Worm (Caenorhabditis elegans) whole organism, L3 larva: ENCODE measurements around the gene T12D8.9.

Experiments used
- R02D3.7 ChIP-seq: fragments of 150-350 bp; optimal IDR thresholded peaks from 2 replicates; lab custom pipeline; 2014; ENCODE audit warnings: missing biosample characterization, missing genetic modification characterization
- ZK546.5 ChIP-seq: sonication (generic microtip); optimal IDR thresholded peaks from 2 replicates; lab custom pipeline; 2017; ENCODE audit warnings: missing biosample characterization, missing genetic modification characterization
- aly-2 ChIP-seq: fragments of 150-350 bp; optimal IDR thresholded peaks from 2 replicates; lab custom pipeline; 2014; ENCODE audit warnings: missing biosample characterization, missing genetic modification characterization
- ama-1 ChIP-seq: fragments of 150-350 bp; optimal IDR thresholded peaks from 2 replicates; lab custom pipeline; 2018
- ceh-16 ChIP-seq: sonication (generic microtip); optimal IDR thresholded peaks from 2 replicates; lab custom pipeline; 2017; ENCODE audit warnings: missing biosample characterization, missing genetic modification characterization
- ceh-28 ChIP-seq: fragments of 150-350 bp; optimal IDR thresholded peaks from 2 replicates; lab custom pipeline; 2014; ENCODE audit warnings: missing biosample characterization, missing genetic modification reagents, missing genetic modification characterization
- ceh-82 ChIP-seq: fragments of 150-350 bp; optimal IDR thresholded peaks from 2 replicates; lab custom pipeline; 2014; ENCODE audit warnings: missing biosample characterization, missing genetic modification characterization
- ceh-9 ChIP-seq: sonication (generic microtip); optimal IDR thresholded peaks from 2 replicates; lab custom pipeline; 2018; ENCODE audit warnings: missing biosample characterization, missing genetic modification characterization
- daf-12 ChIP-seq: fragments of 150-350 bp; optimal IDR thresholded peaks from 2 replicates; lab custom pipeline; 2014; ENCODE audit warnings: missing biosample characterization, missing genetic modification reagents, missing genetic modification characterization
- egl-27 ChIP-seq: sonication (generic microtip); optimal IDR thresholded peaks from 4 replicates; lab custom pipeline; 2017; ENCODE audit warnings: missing biosample characterization, missing genetic modification reagents, missing genetic modification characterization
- egl-5 ChIP-seq: fragments of 150-350 bp; optimal IDR thresholded peaks from 2 replicates; lab custom pipeline; 2017; ENCODE audit warnings: missing biosample characterization, missing genetic modification reagents, missing genetic modification characterization, inconsistent platforms
- elt-1 ChIP-seq: fragments of 150-350 bp; optimal IDR thresholded peaks from 2 replicates; lab custom pipeline; 2014; ENCODE audit warnings: missing biosample characterization, missing genetic modification characterization
- eor-1 ChIP-seq, 2 experiments: fragments of 150-350 bp; optimal IDR thresholded peaks; 2 replicates each; lab custom pipeline; 2014 to 2018; ENCODE audit warnings: missing biosample characterization in 2 of 2, missing genetic modification characterization in 2 of 2
- fkh-2 ChIP-seq: fragments of 150-350 bp; optimal IDR thresholded peaks from 2 replicates; lab custom pipeline; 2014; ENCODE audit warnings: missing biosample characterization, missing genetic modification reagents, missing genetic modification characterization
- fos-1 ChIP-seq: fragments of 150-350 bp; optimal IDR thresholded peaks from 2 replicates; lab custom pipeline; 2014; ENCODE audit warnings: missing biosample characterization, missing genetic modification characterization
- hmg-11 ChIP-seq: sonication (generic microtip); optimal IDR thresholded peaks from 2 replicates; lab custom pipeline; 2016; ENCODE audit warnings: missing genetic modification characterization, missing compliant biosample characterization
- jun-1 ChIP-seq: fragments of 150-350 bp; optimal IDR thresholded peaks from 2 replicates; lab custom pipeline; 2014; ENCODE audit warnings: missing biosample characterization, missing genetic modification reagents, missing genetic modification characterization
- lin-15B ChIP-seq: fragments of 150-350 bp; optimal IDR thresholded peaks from 2 replicates; lab custom pipeline; 2014; ENCODE audit warnings: missing biosample characterization, missing genetic modification characterization
- lin-39 ChIP-seq: fragments of 150-350 bp; optimal IDR thresholded peaks from 2 replicates; lab custom pipeline; 2018; ENCODE audit warnings: missing biosample characterization, missing genetic modification reagents, missing genetic modification characterization
- lsy-12 ChIP-seq: sonication (generic microtip); optimal IDR thresholded peaks from 2 replicates; lab custom pipeline; 2016; ENCODE audit warnings: mild to moderate bottlenecking, missing genetic modification characterization, missing compliant biosample characterization
- mml-1 ChIP-seq: fragments of 150-350 bp; sonication (generic microtip); optimal IDR thresholded peaks from 3 replicates; lab custom pipeline; 2014; ENCODE audit warnings: missing biosample characterization, missing genetic modification characterization
- nfya-1 ChIP-seq: sonication (generic microtip); optimal IDR thresholded peaks from 2 replicates; lab custom pipeline; 2017; ENCODE audit warnings: missing genetic modification characterization, mild to moderate bottlenecking, missing compliant biosample characterization, antibody characterized with exemption, moderate library complexity; ENCODE audit not compliant: insufficient read depth
- nhr-11 ChIP-seq: fragments of 150-350 bp; optimal IDR thresholded peaks from 2 replicates; lab custom pipeline; 2014; ENCODE audit warnings: missing biosample characterization, missing genetic modification characterization
- nhr-12 ChIP-seq: fragments of 150-350 bp; optimal IDR thresholded peaks from 2 replicates; lab custom pipeline; 2014; ENCODE audit warnings: missing biosample characterization, missing genetic modification characterization
- nhr-23 ChIP-seq: fragments of 150-350 bp; optimal IDR thresholded peaks from 2 replicates; lab custom pipeline; 2014; ENCODE audit warnings: missing biosample characterization, missing genetic modification reagents, missing genetic modification characterization
- nhr-25 ChIP-seq: sonication (generic microtip); optimal IDR thresholded peaks from 2 replicates; lab custom pipeline; 2017; ENCODE audit warnings: missing biosample characterization, missing genetic modification characterization
- nhr-28 ChIP-seq: fragments of 150-350 bp; optimal IDR thresholded peaks from 2 replicates; lab custom pipeline; 2014; ENCODE audit warnings: missing biosample characterization, missing genetic modification characterization
- nhr-43 ChIP-seq: sonication (generic microtip); optimal IDR thresholded peaks from 2 replicates; lab custom pipeline; 2016; ENCODE audit warnings: mild to moderate bottlenecking, missing genetic modification characterization, missing compliant biosample characterization; ENCODE audit not compliant: poor library complexity, severe bottlenecking
- nhr-67 ChIP-seq: fragments of 150-350 bp; optimal IDR thresholded peaks from 2 replicates; lab custom pipeline; 2014; ENCODE audit warnings: missing biosample characterization, missing genetic modification characterization
- nhr-76 ChIP-seq: fragments of 150-350 bp; sonication (generic microtip); optimal IDR thresholded peaks from 5 replicates; lab custom pipeline; 2014; ENCODE audit warnings: missing biosample characterization, missing genetic modification characterization
- nhr-77 ChIP-seq: fragments of 150-350 bp; optimal IDR thresholded peaks from 2 replicates; lab custom pipeline; 2014; ENCODE audit warnings: missing biosample characterization, missing genetic modification characterization
- pha-4 ChIP-seq: fragments of 150-350 bp; optimal IDR thresholded peaks from 2 replicates; lab custom pipeline; 2014; ENCODE audit warnings: missing biosample characterization, missing genetic modification reagents, missing genetic modification characterization
- pqm-1 ChIP-seq: fragments of 150-350 bp; optimal IDR thresholded peaks from 2 replicates; lab custom pipeline; 2017; ENCODE audit warnings: missing biosample characterization, missing genetic modification characterization, inconsistent platforms
- sea-2 ChIP-seq: fragments of 150-350 bp; sonication (generic microtip); optimal IDR thresholded peaks from 4 replicates; lab custom pipeline; 2014; ENCODE audit warnings: missing biosample characterization, missing genetic modification reagents, missing genetic modification characterization
- snpc-4 ChIP-seq: fragments of 150-350 bp; optimal IDR thresholded peaks from 2 replicates; lab custom pipeline; 2014; ENCODE audit warnings: missing biosample characterization, missing genetic modification characterization
- tbx-2 ChIP-seq: sonication (generic microtip); optimal IDR thresholded peaks from 2 replicates; lab custom pipeline; 2016; ENCODE audit warnings: mild to moderate bottlenecking, missing genetic modification characterization, missing compliant biosample characterization
- unc-62 ChIP-seq: fragments of 150-350 bp; sonication (generic microtip); optimal IDR thresholded peaks from 4 replicates; lab custom pipeline; 2014; ENCODE audit warnings: missing biosample characterization, missing genetic modification reagents, missing genetic modification characterization
- zag-1 ChIP-seq: fragments of 150-350 bp; optimal IDR thresholded peaks from 2 replicates; lab custom pipeline; 2014; ENCODE audit warnings: missing biosample characterization, missing genetic modification characterization
- ztf-11 ChIP-seq: fragments of 150-350 bp; optimal IDR thresholded peaks from 2 replicates; lab custom pipeline; 2014; ENCODE audit warnings: missing biosample characterization, missing genetic modification characterization
- ztf-4 ChIP-seq: fragments of 150-350 bp; optimal IDR thresholded peaks from 2 replicates; lab custom pipeline; 2014; ENCODE audit warnings: missing biosample characterization, missing genetic modification characterization

T12D8.9 gene

DNA sequence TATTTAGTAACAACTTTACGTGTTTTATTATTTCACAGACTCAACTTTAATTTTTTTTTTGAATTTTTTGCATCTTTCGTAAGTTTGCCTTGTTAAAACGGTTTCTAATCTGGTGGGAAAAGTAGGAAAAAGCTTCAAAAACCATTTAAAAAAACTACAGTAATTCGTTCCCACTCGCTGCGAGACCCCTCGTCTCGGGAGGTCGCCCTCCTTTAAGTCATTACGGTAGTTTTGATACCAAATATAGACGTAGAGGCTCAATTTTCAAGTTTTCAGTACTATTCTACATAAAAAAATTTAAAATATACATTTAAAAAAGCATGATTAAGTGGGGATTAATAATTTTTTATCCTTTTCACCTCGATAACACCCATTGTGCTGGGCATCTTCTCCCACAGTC, 24.0 kb downstream of the T12D8.9 start:
- TF ChIP-seq egl-27 (tag; lab: Kevin White, UChicago): no peak
- no peak for TF ChIP-seq nfya-1 (tag; lab: Kevin White, UChicago)

DNA sequence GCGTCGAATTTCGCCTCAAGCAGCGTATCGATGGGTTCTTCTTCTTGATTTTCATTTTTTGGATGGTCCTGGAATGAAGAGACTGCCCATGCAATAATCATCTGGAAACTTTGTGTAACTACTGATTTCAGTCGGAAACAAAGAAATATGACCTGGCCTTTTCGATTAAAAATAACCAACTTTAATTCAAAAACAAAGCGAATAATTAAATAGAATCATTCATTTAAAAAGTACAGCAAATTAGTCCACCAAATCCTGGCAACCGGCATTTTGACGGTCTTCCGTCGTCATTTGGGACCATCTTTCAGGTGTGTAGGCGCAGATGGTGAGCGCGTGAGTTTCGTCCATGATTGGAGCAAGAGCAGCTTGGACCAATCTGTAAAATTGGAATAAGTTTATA, 24.7 kb downstream of the T12D8.9 start, which contains the start of gene acbp-5:
Gene acbp-5, minus strand, starts transcription at position 101 of the 400 bp plus-strand sequence.
- TF ChIP-seq nhr-25 (tag; lab: Kevin White, UChicago): no peak
- TF ChIP-seq ceh-82 (tag; lab: Kevin White, UChicago): no peak
- no peak for TF ChIP-seq tbx-2 (tag; lab: Kevin White, UChicago)
- TF ChIP-seq egl-27 (tag; lab: Kevin White, UChicago): no peak
- no peak for TF ChIP-seq ceh-16 (tag; lab: Kevin White, UChicago)
- TF ChIP-seq elt-1 (tag; lab: Kevin White, UChicago): no peak
- no peak for TF ChIP-seq ZK546.5 (tag; lab: Kevin White, UChicago)
- no peak for TF ChIP-seq nhr-28 (tag; lab: Kevin White, UChicago)
- TF ChIP-seq R02D3.7: no peak
- no peak for TF ChIP-seq nhr-12

DNA sequence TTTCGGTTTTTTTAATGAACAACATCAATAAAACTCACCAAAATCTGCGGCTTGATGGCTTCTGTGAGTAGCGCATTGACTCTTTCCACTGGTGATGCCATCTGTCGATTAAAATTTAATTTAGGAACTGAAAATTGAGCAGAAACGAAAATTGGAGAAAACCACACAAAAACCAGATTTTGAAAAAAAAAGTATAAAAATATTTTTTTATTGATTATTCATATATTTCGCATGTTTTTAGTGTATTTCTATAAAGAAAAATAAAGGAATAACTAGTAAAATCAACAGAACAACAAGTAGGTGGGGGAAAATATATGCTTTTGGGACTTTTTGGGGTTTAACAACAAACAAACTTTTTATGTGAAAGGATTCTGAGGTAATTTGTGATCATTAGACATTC, 25.3 kb downstream of the T12D8.9 start, which contains the start of gene T12D8.10:
Gene T12D8.10, minus strand, starts transcription at position 101 of the 400 bp plus-strand sequence.
- TF ChIP-seq nhr-76 (tag; lab: Kevin White, UChicago) (no peak), elt-1 (tag; lab: Kevin White, UChicago) (no peak), eor-1 (tag; optimal IDR thresholded peaks at IDR 0.05; lab: Kevin White, UChicago) (no peak), egl-5 (tag; lab: Kevin White, UChicago) (no peak), nhr-28 (tag; lab: Kevin White, UChicago) (no peak), nfya-1 (tag; lab: Kevin White, UChicago) (no peak), pha-4 (no peak), nhr-25 (tag; lab: Kevin White, UChicago) (no peak), nhr-67 (tag; lab: Kevin White, UChicago) (no peak), nhr-43 (tag; lab: Kevin White, UChicago) (no peak), ceh-9 (tag; lab: Kevin White, UChicago) (no peak), lsy-12 (tag; lab: Kevin White, UChicago) (no peak), unc-62 (no peak), fkh-2 (tag; lab: Kevin White, UChicago) (no peak), snpc-4 (tag; lab: Kevin White, UChicago) (no peak)

DNA sequence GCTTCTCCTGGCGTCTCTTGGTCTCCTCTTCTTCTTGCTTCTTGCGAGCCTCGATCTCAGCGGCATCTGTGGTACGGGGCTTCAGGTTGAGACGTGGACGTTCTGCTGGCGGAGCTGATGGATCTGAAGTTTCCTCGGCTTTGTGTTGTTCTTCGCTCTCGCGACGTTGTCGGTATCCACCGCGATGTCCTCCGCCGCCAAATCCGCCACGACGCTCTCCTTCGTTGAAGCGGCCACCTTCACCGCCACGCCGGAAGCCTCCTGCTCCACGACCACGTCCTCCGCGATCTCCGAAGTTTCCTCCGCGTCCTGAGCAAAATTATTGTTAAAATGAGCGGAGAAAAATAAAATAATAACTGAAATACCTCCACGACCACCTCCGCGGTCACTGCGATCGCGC, 25.9 kb downstream of the T12D8.9 start:
- no peak for TF ChIP-seq ceh-28 (tag; lab: Kevin White, UChicago)
- TF ChIP-seq ceh-9 (tag; lab: Kevin White, UChicago): no peak
- no peak for TF ChIP-seq eor-1 (tag; optimal IDR thresholded peaks at IDR 0.05; lab: Kevin White, UChicago)
- no peak for TF ChIP-seq mml-1 (tag; lab: Kevin White, UChicago)
- TF ChIP-seq ztf-4 (tag; lab: Kevin White, UChicago): no peak
- no peak for TF ChIP-seq nhr-43 (tag; lab: Kevin White, UChicago)
- TF ChIP-seq lsy-12 (tag; lab: Kevin White, UChicago): no peak
- no peak for TF ChIP-seq aly-2 (tag; lab: Kevin White, UChicago)

DNA sequence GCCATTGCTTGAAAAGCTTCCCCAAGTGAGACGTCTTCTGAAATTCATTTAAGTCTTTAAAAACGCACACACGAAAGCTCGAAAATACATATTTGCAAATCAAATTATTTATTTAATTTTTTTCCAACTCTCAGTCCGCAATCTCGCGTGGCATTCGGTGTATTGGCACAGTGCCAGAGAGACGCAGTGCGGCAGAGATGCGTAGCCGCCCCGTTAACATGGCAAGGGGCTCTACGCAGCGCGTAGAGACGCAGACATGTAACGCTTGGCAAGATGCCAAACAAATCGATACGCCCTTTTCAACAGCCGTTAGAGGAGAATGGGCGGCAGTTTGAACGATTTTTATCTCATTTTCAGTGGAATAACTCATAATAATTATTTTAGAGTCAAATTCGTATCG, 26.6 kb downstream of the T12D8.9 start, which contains the start of the genes drr-2 and set-16:
Gene drr-2, minus strand, starts transcription at position 37 of the 400 bp plus-strand sequence.
Gene set-16, plus strand, starts transcription at position 383 of the 400 bp plus-strand sequence.
- TF ChIP-seq nhr-76 (tag; lab: Kevin White, UChicago): peak; percentile 45
- peak; percentile 98 for TF ChIP-seq lsy-12 (tag; lab: Kevin White, UChicago)
- no peak for TF ChIP-seq ceh-16 (tag; lab: Kevin White, UChicago)
- TF ChIP-seq jun-1 (tag; lab: Kevin White, UChicago): peak; percentile 98
- peak; percentile 99 for TF ChIP-seq nhr-23 (tag; lab: Kevin White, UChicago)
- TF ChIP-seq daf-12 (tag; lab: Kevin White, UChicago): peak; percentile 66
- peak; percentile 80 for TF ChIP-seq zag-1 (tag; lab: Kevin White, UChicago)
- peak; percentile 97 for TF ChIP-seq tbx-2 (tag; lab: Kevin White, UChicago)
- peak; percentile 95 for TF ChIP-seq ceh-82 (tag; lab: Kevin White, UChicago)
- TF ChIP-seq elt-1 (tag; lab: Kevin White, UChicago): peak; percentile 82
- TF ChIP-seq ztf-11: no peak
- peak; percentile 95 for TF ChIP-seq sea-2 (GFP tag; lab: Kevin White, UChicago)
- peak; percentile 77 for TF ChIP-seq ama-1 (lab: Kevin White, UChicago)
- TF ChIP-seq snpc-4 (tag; lab: Kevin White, UChicago): peak; percentile 93
- peak; percentile 81 for TF ChIP-seq egl-5 (tag; lab: Kevin White, UChicago)
- peak; percentile 81 for TF ChIP-seq aly-2 (tag; lab: Kevin White, UChicago)
- TF ChIP-seq nhr-43 (tag; lab: Kevin White, UChicago): peak; percentile 98
- no peak for TF ChIP-seq mml-1 (tag; lab: Kevin White, UChicago)
- TF ChIP-seq hmg-11: peak; percentile 94
- peak; percentile 90 for TF ChIP-seq ztf-4 (tag; lab: Kevin White, UChicago)
- peak; percentile 100 for TF ChIP-seq nhr-25 (tag; lab: Kevin White, UChicago)
- peak; percentile 97 for TF ChIP-seq lin-39 (tag; lab: Kevin White, UChicago)
- peak; percentile 88 for TF ChIP-seq fos-1 (tag; lab: Kevin White, UChicago)
- peak; percentile 95 for TF ChIP-seq nhr-11
- peak; percentile 76 for TF ChIP-seq nhr-28 (tag; lab: Kevin White, UChicago)
- TF ChIP-seq nhr-77 (tag; lab: Kevin White, UChicago): peak; percentile 92
- TF ChIP-seq nhr-67 (tag; lab: Kevin White, UChicago): no peak
- peak; percentile 94 for TF ChIP-seq unc-62
- peak; percentile 92 for TF ChIP-seq pqm-1
- peak; percentile 98 for TF ChIP-seq lin-15B (tag; lab: Kevin White, UChicago)
- peak; percentile 91 for TF ChIP-seq egl-27 (tag; lab: Kevin White, UChicago)
- TF ChIP-seq fkh-2 (tag; lab: Kevin White, UChicago): no peak
- peak; percentile 75 for TF ChIP-seq ZK546.5 (tag; lab: Kevin White, UChicago)
- peak; percentile 99 for TF ChIP-seq nfya-1 (tag; lab: Kevin White, UChicago)
